Fruit fly (Drosophila melanogaster) Kc167 (cell line): ENCODE data around the gene CG31251.

ENCODE experiments used
- Myc ChIP-seq: fragments of >200 bp; optimal IDR thresholded peaks from 2 replicates; lab custom pipeline; 2017; ENCODE audit warnings: missing external identifiers
- Sin3A ChIP-seq: fragments of >200 bp; optimal IDR thresholded peaks from 2 replicates; lab custom pipeline; 2018; ENCODE audit warnings: missing external identifiers
- psq ChIP-seq: fragments of >200 bp; optimal IDR thresholded peaks from 2 replicates; lab custom pipeline; 2017; ENCODE audit warnings: missing external identifiers

DNA sequence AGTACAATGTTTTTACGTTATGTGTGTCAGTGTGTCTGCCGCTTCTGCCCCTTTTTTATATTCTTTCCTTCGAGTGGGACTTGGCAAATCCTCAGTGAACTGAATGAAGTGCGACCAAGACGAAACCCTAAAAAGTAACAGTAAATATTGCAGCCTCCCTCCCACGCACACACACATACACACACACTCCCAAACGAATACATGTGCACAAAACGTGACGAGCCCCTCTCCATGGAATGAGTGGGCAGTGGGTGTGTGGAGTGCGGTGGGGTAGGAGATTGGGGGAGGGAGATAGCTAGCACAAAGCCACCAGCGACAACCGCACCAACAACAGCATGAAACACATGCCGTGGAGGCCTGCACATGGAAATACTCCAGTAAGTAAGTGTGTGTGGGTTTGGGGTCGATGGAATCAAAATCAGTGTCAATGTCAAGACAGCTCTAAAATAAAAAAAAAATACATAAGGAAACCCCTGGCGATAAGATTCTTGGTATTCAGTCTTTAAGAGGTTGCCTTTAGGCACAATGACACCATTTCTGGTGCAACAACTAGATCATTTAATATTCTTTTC is 30.1 kb upstream of the CG31251 start:
- no peak for TF ChIP-seq Myc
- TF ChIP-seq psq (lab: Kevin White, UChicago): no peak
- no peak for TF ChIP-seq Sin3A (lab: Kevin White, UChicago)
